Worm (Caenorhabditis elegans): Measurements from ENCODE around the gene EGAP1.1.

ce11 chrIII:5925724-5926123, 11.3 kb downstream of the EGAP1.1 start, which contains the start of the genes dnc-2 and bcl-7:
- TF ChIP-seq pqm-1 (tag; optimal IDR thresholded peaks at IDR 0.05) = no peak
- no peak for TF ChIP-seq dve-1 (tag; optimal IDR thresholded peaks at IDR 0.05)
- TF ChIP-seq hlh-6 (tag; optimal IDR thresholded peaks at IDR 0.05) = no peak
- no peak for TF ChIP-seq ceh-48 (tag; optimal IDR thresholded peaks at IDR 0.05)
- TF ChIP-seq hlh-30 (tag; optimal IDR thresholded peaks at IDR 0.05; ENCODE audit: insufficient read depth) = no peak
- no peak for TF ChIP-seq pax-1 (tag; optimal IDR thresholded peaks at IDR 0.05)
- TF ChIP-seq K09A11.1 (tag; optimal IDR thresholded peaks at IDR 0.05; ENCODE audit: insufficient read depth) = no peak
- no peak for TF ChIP-seq sox-4 (tag; optimal IDR thresholded peaks at IDR 0.05)

Measured in whole organism, late embryonic.